Fruit fly (Drosophila melanogaster): ENCODE data around the gene CG44325.

Gene CG44325

dm6 chrX:9085726-9086125 lies 7.4 kb upstream of the CG44325 start, which contains the start of gene CG32708 (continued):
- TF ChIP-seq CG4360 (GFP tag; IDR thresholded peaks at IDR 0.05) (no peak), Ada2b (GFP tag; IDR thresholded peaks at IDR 0.05) (no peak), Hr39 (optimal IDR thresholded peaks at IDR 0.05) (no peak), Awh (GFP tag; IDR thresholded peaks at IDR 0.05) (no peak), CG12299 (tag; optimal IDR thresholded peaks at IDR 0.05) (no peak), CG12769 (tag; optimal IDR thresholded peaks at IDR 0.05) (no peak), eyg (GFP tag; optimal IDR thresholded peaks at IDR 0.05) (no peak), CG17385 (GFP tag; optimal IDR thresholded peaks at IDR 0.05) (no peak), Med (GFP tag) (peak; percentile 70), dmrt11E (tag; optimal IDR thresholded peaks at IDR 0.05) (no peak), CG13424 (tag; optimal IDR thresholded peaks at IDR 0.05) (no peak), bsh (GFP tag; optimal IDR thresholded peaks at IDR 0.05) (no peak), fu2 (GFP tag; optimal IDR thresholded peaks at IDR 0.05) (no peak), CG12659 (GFP tag; optimal IDR thresholded peaks at IDR 0.05) (no peak), caup (GFP tag; optimal IDR thresholded peaks at IDR 0.05; ENCODE audit: severe bottlenecking) (no peak), CG11696 (GFP tag; IDR thresholded peaks at IDR 0.05) (no peak), disco-r (GFP tag; optimal IDR thresholded peaks at IDR 0.05) (no peak), HHEX (GFP tag; optimal IDR thresholded peaks at IDR 0.05) (no peak), NC2α (GFP tag; optimal IDR thresholded peaks at IDR 0.05) (no peak), CG7928 (GFP tag; optimal IDR thresholded peaks at IDR 0.05) (peak; percentile 85), crc (GFP tag; optimal IDR thresholded peaks at IDR 0.05) (no peak), klu (GFP tag; IDR thresholded peaks at IDR 0.05) (no peak), Mrtf (GFP tag; IDR thresholded peaks at IDR 0.05) (no peak), fd102C (GFP tag; optimal IDR thresholded peaks at IDR 0.05) (no peak), dimm (GFP tag; IDR thresholded peaks at IDR 0.05) (no peak), Hand (GFP tag; optimal IDR thresholded peaks at IDR 0.05) (no peak), zf30C (GFP tag; optimal IDR thresholded peaks at IDR 0.05) (no peak), pita (GFP tag; optimal IDR thresholded peaks at IDR 0.05) (no peak), CG3726 (GFP tag; IDR thresholded peaks at IDR 0.05) (no peak), esg (GFP tag; conservative IDR thresholded peaks at IDR 0.05) (no peak), CG34224 (GFP tag; IDR thresholded peaks at IDR 0.05; ENCODE audit: partially characterized antibody) (peak; percentile 74), sim (GFP tag; IDR thresholded peaks at IDR 0.05) (no peak), Dbx (GFP tag; IDR thresholded peaks at IDR 0.05) (no peak), emc (GFP tag; optimal IDR thresholded peaks at IDR 0.05) (no peak), nmo (GFP tag; optimal IDR thresholded peaks at IDR 0.05) (no peak), CG15269 (tag; optimal IDR thresholded peaks at IDR 0.05) (no peak), NFAT (GFP tag; IDR thresholded peaks at IDR 0.05) (no peak), Xrp1 (GFP tag; IDR thresholded peaks at IDR 0.05) (no peak), Atf3 (GFP tag; optimal IDR thresholded peaks at IDR 0.05) (no peak), CG33557 (GFP tag; optimal IDR thresholded peaks at IDR 0.05) (no peak), CG9215 (GFP tag; IDR thresholded peaks at IDR 0.05) (no peak), cg (GFP tag; optimal IDR thresholded peaks at IDR 0.05) (no peak), grn (GFP tag; optimal IDR thresholded peaks at IDR 0.05) (no peak), CG12071 (GFP tag; optimal IDR thresholded peaks at IDR 0.05) (no peak), pzg (GFP tag; optimal IDR thresholded peaks at IDR 0.05) (peak; percentile 59), CG7372 (GFP tag; IDR thresholded peaks at IDR 0.05) (no peak), slbo (GFP tag; IDR thresholded peaks at IDR 0.05) (0 out of 2 replicates have a peak, but pooled peaks have one; percentile 18), MTF-1 (GFP tag; optimal IDR thresholded peaks at IDR 0.05; ENCODE audit: borderline replicate concordance) (no peak), CG1024 (GFP tag; IDR thresholded peaks at IDR 0.05) (no peak), CG14667 (GFP tag; IDR thresholded peaks at IDR 0.05) (no peak), ase (GFP tag; IDR thresholded peaks at IDR 0.05) (0 out of 3 replicates have a peak, but pooled peaks have one; percentile 7), bab2 (GFP tag; optimal IDR thresholded peaks at IDR 0.05) (no peak)

All from whole organism, embryonic.